Fruit fly (Drosophila melanogaster) whole organism, embryonic: Measurements from ENCODE around the gene CG5359.

Source experiments
- CG10565 ChIP-seq: fragments of 200-800 bp; sonication (Bioruptor generic); optimal IDR thresholded peaks from 3 replicates; lab custom pipeline; 2016; ENCODE audit warnings: missing biosample characterization, mild to moderate bottlenecking, missing genetic modification characterization
- CG14860 ChIP-seq: fragments of 200-800 bp; sonication (Bioruptor generic); IDR thresholded peaks from 3 replicates; pipeline ENCODE4 v1.3.6; 2022; ENCODE audit warnings: missing biosample characterization, missing genetic modification characterization; ENCODE audit not compliant: partially characterized antibody
- CG15696 ChIP-seq: fragments of 200-800 bp; sonication (Bioruptor generic); optimal IDR thresholded peaks from 2 replicates; lab custom pipeline; 2019; ENCODE audit warnings: missing biosample characterization, mild to moderate bottlenecking, missing genetic modification characterization, moderate library complexity
- CG30431 ChIP-seq: fragments of 200-800 bp; sonication (Bioruptor generic); optimal IDR thresholded peaks from 2 replicates; lab custom pipeline; 2017; ENCODE audit warnings: missing biosample characterization, missing genetic modification characterization
- CG32532 ChIP-seq: fragments of 200-800 bp; sonication (Bioruptor generic); IDR thresholded peaks from 2 replicates; pipeline ENCODE4 v1.3.6; 2022; ENCODE audit warnings: missing biosample characterization, missing genetic modification characterization
- CG4404 ChIP-seq: fragments of 200-800 bp; sonication (Bioruptor generic); IDR thresholded peaks from 2 replicates; pipeline ENCODE4 v1.3.6; 2022; ENCODE audit warnings: missing biosample characterization, missing genetic modification characterization
- CG4820 ChIP-seq: fragments of 200-800 bp; sonication (Bioruptor generic); optimal IDR thresholded peaks from 3 replicates; lab custom pipeline; 2016; ENCODE audit warnings: missing biosample characterization, missing genetic modification characterization
- CG7357 ChIP-seq: fragments of 200-800 bp; sonication (Bioruptor generic); IDR thresholded peaks from 3 replicates; pipeline ENCODE4 v1.3.6; 2022; ENCODE audit warnings: missing biosample characterization, missing genetic modification characterization
- CG7839 ChIP-seq: fragments of 200-800 bp; sonication (Bioruptor generic); optimal IDR thresholded peaks from 3 replicates; lab custom pipeline; 2018; ENCODE audit warnings: missing biosample characterization, mild to moderate bottlenecking, missing genetic modification characterization, moderate library complexity
- CG8924 ChIP-seq: fragments of 200-800 bp; optimal IDR thresholded peaks from 3 replicates; lab custom pipeline; 2019; ENCODE audit warnings: missing biosample characterization, mild to moderate bottlenecking, missing genetic modification characterization, moderate library complexity
- CHES-1-like ChIP-seq: fragments of 200-800 bp; sonication (Bioruptor generic); optimal IDR thresholded peaks from 2 replicates; lab custom pipeline; 2016; ENCODE audit warnings: missing biosample characterization, missing genetic modification characterization
- D19A ChIP-seq: fragments of 200-800 bp; optimal IDR thresholded peaks from 3 replicates; lab custom pipeline; 2019; ENCODE audit warnings: missing biosample characterization, mild to moderate bottlenecking, missing genetic modification characterization, moderate library complexity
- E2f1 ChIP-seq: fragments of 200-800 bp; sonication (Bioruptor generic); IDR thresholded peaks from 2 replicates; pipeline ENCODE4 v1.3.6; 2022; ENCODE audit warnings: missing biosample characterization, missing genetic modification characterization
- ERR ChIP-seq: fragments of 200-800 bp; sonication (Bioruptor generic); optimal IDR thresholded peaks from 2 replicates; lab custom pipeline; 2016; ENCODE audit warnings: missing biosample characterization, missing genetic modification characterization
- Fer1 ChIP-seq: fragments of 200-800 bp; sonication (Bioruptor generic); optimal IDR thresholded peaks from 2 replicates; lab custom pipeline; 2017; ENCODE audit warnings: missing biosample characterization, mild to moderate bottlenecking, missing genetic modification characterization
- HLH3B ChIP-seq: fragments of 200-800 bp; sonication (Bioruptor generic); IDR thresholded peaks from 2 replicates; pipeline ENCODE4 v1.3.6; 2022; ENCODE audit warnings: missing biosample characterization, missing genetic modification characterization
- Hr39 ChIP-seq: fragments of >200 bp; optimal IDR thresholded peaks from 2 replicates; lab custom pipeline; 2017
- Lim3 ChIP-seq: fragments of 200-800 bp; sonication (Bioruptor generic); IDR thresholded peaks from 2 replicates; pipeline ENCODE4 v1.3.6; 2022; ENCODE audit warnings: missing biosample characterization, missing genetic modification characterization
- PHDP ChIP-seq: fragments of 200-800 bp; sonication (Bioruptor generic); optimal IDR thresholded peaks from 3 replicates; lab custom pipeline; 2018; ENCODE audit warnings: missing biosample characterization, mild to moderate bottlenecking, missing genetic modification characterization, moderate library complexity
- Spps ChIP-seq: fragments of 200-800 bp; sonication (Bioruptor generic); optimal IDR thresholded peaks from 2 replicates; lab custom pipeline; 2018; ENCODE audit warnings: missing biosample characterization, mild to moderate bottlenecking, missing genetic modification characterization
- Taf1 ChIP-seq: fragments of 200-800 bp; sonication (Bioruptor generic); IDR thresholded peaks from 2 replicates; pipeline ENCODE4 v1.3.6; 2022; ENCODE audit warnings: missing biosample characterization, missing genetic modification characterization
- ac ChIP-seq: fragments of 200-800 bp; sonication (Bioruptor generic); optimal IDR thresholded peaks from 3 replicates; lab custom pipeline; 2017; ENCODE audit warnings: missing biosample characterization, mild to moderate bottlenecking, missing genetic modification characterization
- al ChIP-seq: fragments of 200-800 bp; sonication (Bioruptor generic); IDR thresholded peaks from 2 replicates; pipeline ENCODE4 v1.3.6; 2022; ENCODE audit warnings: missing biosample characterization, missing genetic modification characterization
- amos ChIP-seq: fragments of 200-800 bp; sonication (Bioruptor generic); IDR thresholded peaks from 2 replicates; pipeline ENCODE4 v1.3.6; 2022; ENCODE audit warnings: missing biosample characterization, missing genetic modification characterization; ENCODE audit not compliant: partially characterized antibody
- bcd ChIP-seq: fragments of 200-800 bp; sonication (Bioruptor generic); optimal IDR thresholded peaks from 2 replicates; lab custom pipeline; 2017; ENCODE audit warnings: missing biosample characterization, mild to moderate bottlenecking, missing genetic modification characterization
- cato ChIP-seq: fragments of 200-800 bp; sonication (Bioruptor generic); optimal IDR thresholded peaks from 2 replicates; lab custom pipeline; 2016; ENCODE audit warnings: missing biosample characterization, missing genetic modification characterization, borderline replicate concordance
- cg ChIP-seq: fragments of 200-800 bp; sonication (Bioruptor generic); optimal IDR thresholded peaks from 3 replicates; lab custom pipeline; 2019; ENCODE audit warnings: missing biosample characterization, mild to moderate bottlenecking, missing genetic modification characterization, moderate library complexity
- chinmo ChIP-seq: fragments of 200-800 bp; sonication (Bioruptor generic); IDR thresholded peaks from 4 replicates; pipeline ENCODE4 v1.3.6; 2022; ENCODE audit warnings: missing biosample characterization, missing genetic modification characterization; ENCODE audit not compliant: partially characterized antibody
- crc ChIP-seq: fragments of 200-800 bp; sonication (Bioruptor generic); optimal IDR thresholded peaks from 2 replicates; lab custom pipeline; 2016; ENCODE audit warnings: missing biosample characterization, missing genetic modification characterization
- da ChIP-seq: fragments of 200-800 bp; sonication (Bioruptor generic); optimal IDR thresholded peaks from 2 replicates; lab custom pipeline; 2016; ENCODE audit warnings: missing biosample characterization, missing genetic modification characterization
- eve ChIP-seq, 2 experiments: fragments of >200 bp; optimal IDR thresholded peaks; 2 replicates each; lab custom pipeline; 2017; ENCODE audit warnings: missing biosample characterization in 2 of 2, missing genetic modification characterization in 2 of 2
- gfzf ChIP-seq: fragments of 200-800 bp; sonication (Bioruptor generic); optimal IDR thresholded peaks from 2 replicates; lab custom pipeline; 2016; ENCODE audit warnings: missing biosample characterization, mild to moderate bottlenecking, missing genetic modification characterization, moderate library complexity
- ind ChIP-seq: fragments of 200-800 bp; sonication (Bioruptor generic); optimal IDR thresholded peaks from 3 replicates; lab custom pipeline; 2016; ENCODE audit warnings: missing biosample characterization, missing genetic modification characterization
- jigr1 ChIP-seq: fragments of 200-800 bp; sonication (Bioruptor generic); IDR thresholded peaks from 3 replicates; pipeline ENCODE4 v1.3.6; 2022; ENCODE audit warnings: missing biosample characterization, missing genetic modification characterization
- knrl ChIP-seq: fragments of 200-800 bp; sonication (Bioruptor generic); IDR thresholded peaks from 3 replicates; pipeline ENCODE4 v1.3.6; 2022; ENCODE audit warnings: missing biosample characterization, missing genetic modification characterization; ENCODE audit not compliant: partially characterized antibody
- luna ChIP-seq: fragments of 200-800 bp; sonication (Bioruptor generic); optimal IDR thresholded peaks from 2 replicates; lab custom pipeline; 2016; ENCODE audit warnings: missing biosample characterization, missing genetic modification characterization
- maf-S ChIP-seq: fragments of 200-800 bp; sonication (Bioruptor generic); optimal IDR thresholded peaks from 2 replicates; lab custom pipeline; 2016; ENCODE audit warnings: missing biosample characterization, missing genetic modification characterization
- mam ChIP-seq: fragments of 200-800 bp; sonication (Bioruptor generic); optimal IDR thresholded peaks from 3 replicates; lab custom pipeline; 2016; ENCODE audit warnings: missing biosample characterization, missing genetic modification characterization
- pho ChIP-seq: fragments of 200-800 bp; sonication (Bioruptor generic); optimal IDR thresholded peaks from 2 replicates; lab custom pipeline; 2016; ENCODE audit warnings: missing biosample characterization, missing genetic modification characterization
- psq ChIP-seq: fragments of 200-800 bp; sonication (Bioruptor generic); optimal IDR thresholded peaks from 2 replicates; lab custom pipeline; 2017; ENCODE audit warnings: missing biosample characterization, missing genetic modification characterization
- pzg ChIP-seq: fragments of 200-800 bp; sonication (Bioruptor generic); optimal IDR thresholded peaks from 3 replicates; lab custom pipeline; 2018; ENCODE audit warnings: missing biosample characterization, mild to moderate bottlenecking, missing genetic modification characterization, moderate library complexity
- row ChIP-seq: fragments of 200-800 bp; sonication (Bioruptor generic); IDR thresholded peaks from 3 replicates; pipeline ENCODE4 v1.3.6; 2022; ENCODE audit warnings: missing biosample characterization, missing genetic modification characterization
- so ChIP-seq: fragments of 200-800 bp; sonication (Bioruptor generic); IDR thresholded peaks from 3 replicates; pipeline ENCODE4 v1.3.6; 2022; ENCODE audit warnings: missing biosample characterization, missing genetic modification characterization
- sqz ChIP-seq: fragments of 200-800 bp; sonication (Bioruptor generic); optimal IDR thresholded peaks from 3 replicates; lab custom pipeline; 2018; ENCODE audit warnings: missing biosample characterization, mild to moderate bottlenecking, missing genetic modification characterization
- tap ChIP-seq: fragments of 200-800 bp; optimal IDR thresholded peaks from 3 replicates; lab custom pipeline; 2019; ENCODE audit warnings: missing biosample characterization, mild to moderate bottlenecking, missing genetic modification characterization, moderate library complexity
- trh ChIP-seq: fragments of 200-800 bp; sonication (Bioruptor generic); optimal IDR thresholded peaks from 2 replicates; lab custom pipeline; 2016; ENCODE audit warnings: missing biosample characterization, missing genetic modification characterization
- twi ChIP-seq: fragments of 200-800 bp; optimal IDR thresholded peaks from 2 replicates; lab custom pipeline; 2019; ENCODE audit warnings: missing biosample characterization, mild to moderate bottlenecking, missing genetic modification characterization, moderate library complexity
- tx ChIP-seq: fragments of 200-800 bp; sonication (Bioruptor generic); optimal IDR thresholded peaks from 2 replicates; lab custom pipeline; 2016; ENCODE audit warnings: missing biosample characterization, missing genetic modification characterization
- vfl ChIP-seq: fragments of 200-800 bp; sonication (Bioruptor generic); optimal IDR thresholded peaks from 2 replicates; lab custom pipeline; 2016; ENCODE audit warnings: missing biosample characterization, missing genetic modification characterization
- yki ChIP-seq: fragments of >200 bp; optimal IDR thresholded peaks from 3 replicates; lab custom pipeline; 2018

CG5359 gene

dm6 chr3R:9985585-9986393 lies 15.3 kb downstream of the CG5359 start, which contains the start of gene Art4 (continued):
- TF ChIP-seq cg (GFP tag; lab: Kevin White, UChicago) = peak; percentile 82
- TF ChIP-seq CG4820 (GFP tag; lab: Kevin White, UChicago) = peak; percentile 17
- peak; percentile 62 for TF ChIP-seq pho
- no peak for TF ChIP-seq trh (GFP tag; lab: Kevin White, UChicago)
- no peak for TF ChIP-seq CG7357
- peak; percentile 9 for TF ChIP-seq PHDP (tag; lab: Kevin White, UChicago)
- TF ChIP-seq bcd (GFP tag; lab: Kevin White, UChicago) = peak; percentile 28
- TF ChIP-seq HLH3B (GFP tag; lab: Robert Waterston, UW) = peak; percentile 44; the same call in 1 of the 2 replicates
- no peak for TF ChIP-seq tx (GFP tag; lab: Kevin White, UChicago)
- TF ChIP-seq psq (GFP tag; lab: Kevin White, UChicago) = no peak
- peak; percentile 46 for TF ChIP-seq mam
- TF ChIP-seq Fer1 (GFP tag; lab: Kevin White, UChicago) = no peak
- TF ChIP-seq da (GFP tag; lab: Kevin White, UChicago) = no peak
- peak; percentile 38 for TF ChIP-seq ind
- no peak for TF ChIP-seq CG30431
- TF ChIP-seq D19A = no peak
- no peak for TF ChIP-seq Hr39 (lab: Kevin White, UChicago)
- TF ChIP-seq CG8924 = peak; percentile 9
- TF ChIP-seq al (GFP tag; lab: Robert Waterston, UW) = no peak
- peak; percentile 39 for TF ChIP-seq gfzf (GFP tag; lab: Kevin White, UChicago)
- TF ChIP-seq eve (GFP tag; optimal IDR thresholded peaks at IDR 0.05; lab: Kevin White, UChicago) = no peak
- TF ChIP-seq CHES-1-like (GFP tag; lab: Kevin White, UChicago) = peak; percentile 55
- peak; percentile 44; the same call in 1 of the 3 replicates for TF ChIP-seq CG14860 (GFP tag; lab: Robert Waterston, UW)
- TF ChIP-seq CG10565 (GFP tag; lab: Kevin White, UChicago) = no peak
- TF ChIP-seq CG15696 (tag; lab: Kevin White, UChicago) = peak; percentile 46
- no peak for TF ChIP-seq Lim3 (GFP tag; lab: Robert Waterston, UW)
- TF ChIP-seq CG32532 (GFP tag; lab: Robert Waterston, UW) = 0 out of 2 replicates have a peak, but pooled peaks have one; percentile 13
- TF ChIP-seq yki (lab: Kevin White, UChicago) = no peak
- no peak for TF ChIP-seq crc (GFP tag; lab: Kevin White, UChicago)
- TF ChIP-seq sqz (GFP tag; lab: Kevin White, UChicago) = peak; percentile 70
- TF ChIP-seq tap (tag; lab: Kevin White, UChicago) = no peak
- TF ChIP-seq cato (GFP tag; lab: Kevin White, UChicago) = no peak
- no peak for TF ChIP-seq maf-S (GFP tag; lab: Kevin White, UChicago)
- no peak for TF ChIP-seq luna
- no peak for TF ChIP-seq ERR (GFP tag; lab: Kevin White, UChicago)
- 0 out of 4 replicates have a peak, but pooled peaks have one; percentile 54 for TF ChIP-seq chinmo
- TF ChIP-seq Spps = no peak
- no peak; the same call in 1 of the 2 replicates for TF ChIP-seq CG4404 (GFP tag; lab: Robert Waterston, UW)
- no peak for TF ChIP-seq ac (GFP tag; lab: Kevin White, UChicago)
- TF ChIP-seq row (GFP tag; lab: Robert Waterston, UW) = peak; percentile 77
- peak; percentile 31 for TF ChIP-seq CG7839 (tag; lab: Kevin White, UChicago)
- peak; percentile 42 for TF ChIP-seq vfl (GFP tag; lab: Kevin White, UChicago)
- TF ChIP-seq jigr1 (GFP tag; lab: Robert Waterston, UW) = no peak
- no peak for TF ChIP-seq twi (tag; lab: Kevin White, UChicago)
- peak; percentile 80 for TF ChIP-seq knrl (GFP tag; lab: Robert Waterston, UW)
- TF ChIP-seq Taf1 (GFP tag; lab: Robert Waterston, UW) = no peak
- peak; percentile 68 for TF ChIP-seq amos (GFP tag; lab: Robert Waterston, UW)
- no peak; the same call in 2 of the 3 replicates for TF ChIP-seq so
- peak; percentile 61 for TF ChIP-seq pzg (GFP tag; lab: Kevin White, UChicago)
- TF ChIP-seq E2f1 (GFP tag; lab: Robert Waterston, UW) = no peak
